Worm (Caenorhabditis elegans) whole organism, early embryonic: ENCODE data around the gene ZK795.2.

Experiments
- aly-1 ChIP-seq: sonication (generic microtip); optimal IDR thresholded peaks from 2 replicates; lab custom pipeline; 2016; ENCODE audit warnings: missing genetic modification characterization, missing compliant biosample characterization
- flt-1 ChIP-seq: fragments of 200-800 bp; sonication (Bioruptor generic); IDR thresholded peaks from 2 replicates; pipeline ENCODE4 v1.3.6; 2022; ENCODE audit warnings: missing genetic modification characterization, missing compliant biosample characterization
- scrt-1 ChIP-seq: fragments of 200-800 bp; sonication (Bioruptor generic); IDR thresholded peaks from 2 replicates; pipeline ENCODE4 v1.3.6; 2022; ENCODE audit warnings: missing genetic modification characterization, missing compliant biosample characterization
- tra-4 ChIP-seq: sonication (generic microtip); optimal IDR thresholded peaks from 2 replicates; lab custom pipeline; 2017; ENCODE audit warnings: missing genetic modification characterization, missing compliant biosample characterization

DNA sequence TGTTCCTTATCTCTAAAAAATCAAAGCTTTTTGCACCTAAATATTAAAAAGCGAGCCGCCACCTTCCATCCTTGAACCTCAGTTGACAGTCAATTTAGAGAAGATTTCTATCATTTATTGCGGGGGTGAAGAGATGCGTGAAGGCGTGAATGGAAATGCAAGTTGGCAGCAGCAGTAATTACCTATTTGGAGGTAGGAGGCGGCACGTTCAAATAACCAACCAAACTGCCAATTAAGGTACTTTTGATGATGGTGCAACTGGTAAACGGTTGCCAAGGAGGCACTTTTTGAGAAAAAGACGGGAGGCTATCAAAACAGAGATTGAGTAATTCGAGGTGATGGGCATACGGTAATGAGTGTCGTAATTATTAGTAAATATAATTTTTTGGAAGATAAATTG lies 22.4 kb downstream of the ZK795.2 start:
- TF ChIP-seq tra-4 (tag; lab: Kevin White, UChicago) (no peak), aly-1 (no peak), scrt-1 (GFP tag; lab: Robert Waterston, UW) (no peak), flt-1 (GFP tag; lab: Robert Waterston, UW) (no peak)
